Fruit fly (Drosophila melanogaster) whole organism, pupa: Measurements from ENCODE around the gene chif.

Experiments used
- CG10348 ChIP-seq: fragments of 200-800 bp; sonication (Bioruptor generic); IDR thresholded peaks from 2 replicates; pipeline ENCODE4 v1.3.6; 2022; ENCODE audit warnings: missing biosample characterization, missing genetic modification characterization
- CG12605 ChIP-seq: fragments of 200-800 bp; sonication (Bioruptor generic); IDR thresholded peaks from 2 replicates; pipeline ENCODE4 v1.3.6; 2022; ENCODE audit warnings: missing biosample characterization, missing genetic modification characterization
- CG13204 ChIP-seq: fragments of 200-800 bp; sonication (Bioruptor generic); optimal IDR thresholded peaks from 2 replicates; lab custom pipeline; 2018; ENCODE audit warnings: missing biosample characterization, mild to moderate bottlenecking, missing genetic modification characterization, moderate library complexity
- CG17806 ChIP-seq: fragments of 200-800 bp; sonication (Bioruptor generic); optimal IDR thresholded peaks from 2 replicates; lab custom pipeline; 2018; ENCODE audit warnings: missing biosample characterization, mild to moderate bottlenecking, missing genetic modification characterization, moderate library complexity
- CG34367 ChIP-seq: fragments of 200-800 bp; sonication (Bioruptor generic); optimal IDR thresholded peaks from 2 replicates; lab custom pipeline; 2018; ENCODE audit warnings: missing biosample characterization, mild to moderate bottlenecking, missing genetic modification characterization
- CG8301 ChIP-seq: fragments of 200-800 bp; sonication (Bioruptor generic); optimal IDR thresholded peaks from 2 replicates; lab custom pipeline; 2018; ENCODE audit warnings: missing biosample characterization, mild to moderate bottlenecking, missing genetic modification characterization
- CG9948 ChIP-seq: fragments of 200-800 bp; sonication (Bioruptor generic); optimal IDR thresholded peaks from 2 replicates; lab custom pipeline; 2018; ENCODE audit warnings: missing biosample characterization, mild to moderate bottlenecking, missing genetic modification characterization, moderate library complexity
- D1 ChIP-seq: fragments of 200-800 bp; sonication (Bioruptor generic); optimal IDR thresholded peaks from 2 replicates; lab custom pipeline; 2018; ENCODE audit warnings: missing biosample characterization, mild to moderate bottlenecking, missing genetic modification characterization, moderate library complexity
- EcR ChIP-seq: fragments of 200-800 bp; sonication (Bioruptor generic); optimal IDR thresholded peaks from 3 replicates; lab custom pipeline; 2019; ENCODE audit warnings: missing biosample characterization, missing genetic modification characterization, mild to moderate bottlenecking, moderate library complexity, missing genetic modification reagents
- Pif1A ChIP-seq: fragments of 200-800 bp; sonication (Bioruptor generic); optimal IDR thresholded peaks from 3 replicates; lab custom pipeline; 2016; ENCODE audit warnings: missing biosample characterization, missing genetic modification characterization
- Pif1B ChIP-seq: fragments of 200-800 bp; sonication (Bioruptor generic); optimal IDR thresholded peaks from 3 replicates; lab custom pipeline; 2016; ENCODE audit warnings: missing biosample characterization, missing genetic modification characterization
- Snoo ChIP-seq: fragments of 200-800 bp; sonication (Bioruptor generic); optimal IDR thresholded peaks from 3 replicates; lab custom pipeline; 2017; ENCODE audit warnings: missing biosample characterization, mild to moderate bottlenecking, missing genetic modification characterization, inconsistent platforms

DNA sequence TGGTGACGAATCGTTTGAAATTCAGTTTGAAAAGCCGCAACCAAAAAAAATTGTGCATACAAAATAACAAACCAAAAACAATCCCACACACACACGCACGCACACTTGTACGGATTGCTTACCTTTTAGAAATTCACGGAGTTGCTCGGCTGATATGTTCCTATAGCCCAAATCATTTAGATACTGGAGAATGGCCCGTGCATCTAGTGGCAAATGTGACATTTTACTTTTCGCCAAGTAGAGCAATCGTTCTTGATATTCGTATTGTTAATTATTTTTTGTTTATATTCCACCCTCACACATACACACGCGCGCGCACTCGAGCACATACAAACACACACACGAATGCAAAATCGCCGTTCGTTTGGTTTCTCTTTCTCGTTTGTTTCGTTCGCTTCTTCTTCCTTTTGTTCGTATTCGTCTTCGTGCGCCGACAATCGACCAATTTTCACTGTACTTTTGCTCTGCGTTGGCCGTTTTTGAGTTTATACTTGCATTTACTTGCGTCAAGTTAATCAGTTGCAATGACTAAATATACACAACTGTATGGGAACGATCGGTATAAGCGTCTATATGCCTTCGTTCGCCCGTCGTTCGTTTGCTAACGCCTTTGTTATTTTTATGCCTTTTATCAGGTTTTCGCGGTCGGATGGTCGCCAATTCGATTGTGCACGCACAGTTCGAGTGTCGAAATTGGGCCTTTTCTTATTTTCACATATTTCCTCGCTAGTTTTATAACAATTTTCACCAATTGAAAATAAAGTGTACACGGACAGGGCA, 433 bp downstream of the chif start:
- TF ChIP-seq CG17806 (tag; lab: Kevin White, UChicago) (no peak), CG13204 (GFP tag; lab: Kevin White, UChicago) (no peak), Pif1B (GFP tag; lab: Kevin White, UChicago) (no peak), CG10348 (no peak), CG9948 (no peak), EcR (GFP tag; lab: Kevin White, UChicago) (no peak), CG12605 (no peak), Snoo (tag; lab: Kevin White, UChicago) (no peak), CG8301 (no peak), CG34367 (no peak), D1 (tag; lab: Kevin White, UChicago) (no peak), Pif1A (no peak)
